Fruit fly (Drosophila melanogaster): ENCODE results near the gene serp.

serp gene

DNA sequence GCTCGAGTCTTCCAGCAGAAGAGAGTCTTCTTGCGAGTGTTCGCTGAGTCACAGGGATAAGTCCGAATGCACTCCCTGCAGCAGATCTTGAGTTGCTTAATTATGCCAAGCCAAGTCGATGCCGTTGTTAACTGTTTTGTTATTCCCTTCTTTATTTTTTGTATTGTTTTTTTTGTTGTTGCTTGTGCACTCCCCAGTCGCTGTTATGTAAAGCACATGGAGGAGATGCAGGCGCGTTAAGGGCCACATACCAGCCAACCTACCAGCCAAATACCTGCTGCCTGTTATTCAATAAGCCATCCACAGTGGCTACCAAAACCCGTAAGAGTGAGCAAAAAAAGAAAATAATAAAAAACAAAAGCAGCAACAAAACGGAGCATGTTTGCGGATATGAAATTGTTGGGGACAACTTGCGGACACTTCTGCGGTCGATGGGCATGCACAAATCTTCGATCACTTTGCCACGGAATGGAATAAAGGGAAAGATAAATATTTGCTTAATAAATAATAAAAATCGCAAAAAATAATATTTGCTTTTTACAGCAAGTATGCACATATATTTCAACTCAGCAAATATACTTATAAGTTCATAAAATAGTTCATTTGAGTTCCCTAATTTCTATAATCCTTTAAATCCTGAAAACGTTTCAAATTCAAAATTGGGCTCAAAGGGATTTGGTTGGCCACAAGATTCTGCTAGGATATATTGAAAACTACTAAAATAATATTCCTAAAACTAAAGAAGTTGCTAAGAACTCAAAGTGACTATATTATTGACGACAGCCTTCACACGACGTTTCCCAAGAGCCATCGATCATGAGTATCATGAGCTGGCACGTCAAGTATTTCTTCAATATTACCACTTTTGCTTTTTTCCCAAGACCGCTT lies 11.5 kb downstream of the serp start:
- no peak for TF ChIP-seq Myc (optimal IDR thresholded peaks at IDR 0.05)
- TF ChIP-seq psq (optimal IDR thresholded peaks at IDR 0.05): no peak
- TF ChIP-seq Sin3A (optimal IDR thresholded peaks at IDR 0.05): no peak
- TF ChIP-seq h (optimal IDR thresholded peaks at IDR 0.05): no peak
- no peak for TF ChIP-seq insv (optimal IDR thresholded peaks at IDR 0.05)
- TF ChIP-seq ttk (optimal IDR thresholded peaks at IDR 0.05): no peak

DNA sequence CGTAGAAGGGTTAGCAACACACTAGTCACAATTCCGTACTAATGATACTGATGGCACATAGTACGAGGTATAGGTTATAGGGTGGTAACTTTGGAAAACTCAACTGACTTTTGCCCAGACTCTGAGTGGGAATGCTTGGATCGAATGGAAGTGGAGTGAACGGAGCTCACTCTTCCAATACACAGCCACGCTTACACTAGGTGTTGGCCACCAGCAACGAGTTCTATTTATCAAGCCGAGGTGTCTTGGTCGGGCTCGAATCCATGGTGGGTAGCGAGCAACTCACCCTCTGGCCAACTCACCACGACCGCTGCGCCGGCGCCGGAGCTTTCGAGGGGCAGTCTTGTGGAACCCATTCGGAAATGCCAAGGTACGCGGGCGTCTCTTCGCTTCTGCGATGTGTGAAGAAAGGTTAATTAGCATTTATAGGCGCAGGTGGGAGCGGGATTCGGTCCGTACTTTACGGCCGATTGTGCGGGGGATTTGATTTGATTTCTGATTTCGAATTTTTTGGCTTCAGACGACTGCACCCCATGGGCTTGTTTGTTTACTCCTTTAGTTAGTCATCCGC lies 12.7 kb downstream of the serp start, which contains the start of gene verm:
verm (minus strand) TSS at position 204 of the 571 bp plus-strand sequence.
- no peak for TF ChIP-seq Myc (optimal IDR thresholded peaks at IDR 0.05)
- TF ChIP-seq Sin3A (optimal IDR thresholded peaks at IDR 0.05): no peak
- no peak for TF ChIP-seq psq (optimal IDR thresholded peaks at IDR 0.05)
- no peak for TF ChIP-seq insv (optimal IDR thresholded peaks at IDR 0.05)

DNA sequence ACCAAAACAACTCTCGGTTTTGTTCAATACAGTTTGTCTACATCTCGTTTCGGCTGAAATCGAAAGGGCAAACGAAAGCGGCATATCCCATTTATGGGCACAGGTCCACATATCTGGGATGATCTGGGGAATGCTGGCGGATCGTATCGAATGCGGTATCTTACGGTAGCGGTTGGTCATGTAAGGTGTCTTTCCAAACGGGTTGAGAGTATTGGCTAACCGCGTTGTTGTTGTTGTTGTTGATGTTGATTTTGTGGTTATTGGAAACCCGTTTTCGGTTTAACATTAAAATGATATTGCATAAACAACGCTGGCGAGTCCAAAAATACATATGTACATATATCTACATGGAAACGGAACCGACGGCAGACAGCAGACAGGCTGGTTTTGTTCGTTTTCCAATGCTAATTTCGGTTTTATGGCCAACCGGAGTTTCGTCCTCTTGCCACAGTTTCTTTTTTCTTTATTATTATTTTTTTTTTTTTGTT lies 13.6 kb downstream of the serp start:
- TF ChIP-seq h (optimal IDR thresholded peaks at IDR 0.05): no peak
- TF ChIP-seq insv (optimal IDR thresholded peaks at IDR 0.05): no peak
- no peak for TF ChIP-seq ttk (optimal IDR thresholded peaks at IDR 0.05)
- TF ChIP-seq Myc (optimal IDR thresholded peaks at IDR 0.05): no peak
- no peak for TF ChIP-seq psq (optimal IDR thresholded peaks at IDR 0.05)
- no peak for TF ChIP-seq Sin3A (optimal IDR thresholded peaks at IDR 0.05)

DNA sequence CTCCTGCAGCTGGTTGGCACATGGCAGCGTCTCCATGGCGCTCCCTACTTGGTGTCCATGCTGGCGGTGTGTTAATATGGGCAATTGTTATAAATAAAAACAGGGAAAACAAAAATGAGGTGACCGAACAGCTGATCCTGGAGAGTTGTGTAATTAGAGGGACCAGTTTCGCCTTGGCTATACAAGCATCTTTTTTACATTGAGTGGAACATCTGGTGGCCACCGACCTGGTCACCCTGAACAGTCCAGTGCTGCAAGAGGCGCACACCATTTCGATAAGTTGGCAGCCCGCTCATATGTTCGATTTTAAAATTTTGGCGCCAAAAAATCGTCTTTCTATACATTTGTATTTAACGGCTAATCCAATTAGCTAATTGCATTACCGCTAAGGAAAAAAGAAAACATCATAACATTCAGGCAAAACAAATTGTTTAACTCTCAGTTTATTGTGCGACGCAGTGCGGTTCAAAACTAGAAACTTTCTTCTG lies 20.6 kb downstream of the serp start, which contains the start of the genes CG8765 and Gbeta76C:
CG8765 (minus strand) TSS at position 154 of the 488 bp plus-strand sequence.
Gbeta76C (plus strand) TSS at position 438 of the 488 bp plus-strand sequence.
- TF ChIP-seq insv (optimal IDR thresholded peaks at IDR 0.05) (no peak), ttk (optimal IDR thresholded peaks at IDR 0.05) (no peak), psq (optimal IDR thresholded peaks at IDR 0.05) (no peak), Sin3A (optimal IDR thresholded peaks at IDR 0.05) (no peak), Myc (optimal IDR thresholded peaks at IDR 0.05) (no peak), h (optimal IDR thresholded peaks at IDR 0.05) (no peak)

DNA sequence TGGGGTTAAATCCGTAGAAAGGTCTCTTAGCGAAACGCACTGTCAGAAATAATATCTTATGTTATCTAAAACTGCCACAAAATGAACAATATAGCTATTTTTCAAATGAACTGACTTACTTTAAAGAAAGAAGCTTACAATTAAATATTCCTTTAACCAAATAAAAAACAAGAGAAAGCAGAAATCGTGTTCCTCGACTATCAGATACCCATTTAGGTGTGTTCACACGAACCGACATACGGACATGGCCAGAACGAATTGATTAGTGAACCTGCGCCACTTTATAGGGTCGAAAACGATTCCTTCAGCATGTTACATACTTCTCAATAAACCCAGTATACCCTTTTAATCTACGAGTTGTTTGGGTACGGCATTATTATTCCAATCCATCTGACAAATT lies 24.3 kb downstream of the serp start:
- TF ChIP-seq psq (optimal IDR thresholded peaks at IDR 0.05) (no peak), insv (optimal IDR thresholded peaks at IDR 0.05) (no peak), h (optimal IDR thresholded peaks at IDR 0.05) (no peak), ttk (optimal IDR thresholded peaks at IDR 0.05) (no peak), Sin3A (optimal IDR thresholded peaks at IDR 0.05) (no peak), Myc (optimal IDR thresholded peaks at IDR 0.05) (no peak)

DNA sequence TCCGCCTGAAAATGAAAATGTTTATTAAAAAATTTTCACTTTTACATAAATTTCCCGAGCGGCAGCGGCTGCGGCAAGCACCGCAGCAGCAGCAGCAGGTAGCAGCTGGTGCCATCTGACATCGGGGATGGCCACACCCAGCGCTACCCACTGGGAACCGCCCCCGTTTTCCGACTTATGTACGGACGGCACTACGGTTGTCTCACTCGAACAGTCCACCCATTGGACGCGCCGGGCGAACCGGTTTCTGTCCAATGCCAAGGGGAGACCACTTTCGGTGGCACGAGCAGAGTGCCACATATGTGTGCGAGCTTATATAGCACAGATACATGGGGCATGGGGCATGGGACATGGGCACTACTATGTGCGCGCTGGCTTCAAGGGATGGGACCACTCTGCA lies 24.9 kb downstream of the serp start:
- TF ChIP-seq Myc (optimal IDR thresholded peaks at IDR 0.05): no peak
- no peak for TF ChIP-seq psq (optimal IDR thresholded peaks at IDR 0.05)
- TF ChIP-seq ttk (optimal IDR thresholded peaks at IDR 0.05): no peak
- TF ChIP-seq h (optimal IDR thresholded peaks at IDR 0.05): no peak
- TF ChIP-seq Sin3A (optimal IDR thresholded peaks at IDR 0.05): no peak
- TF ChIP-seq insv (optimal IDR thresholded peaks at IDR 0.05): no peak

DNA sequence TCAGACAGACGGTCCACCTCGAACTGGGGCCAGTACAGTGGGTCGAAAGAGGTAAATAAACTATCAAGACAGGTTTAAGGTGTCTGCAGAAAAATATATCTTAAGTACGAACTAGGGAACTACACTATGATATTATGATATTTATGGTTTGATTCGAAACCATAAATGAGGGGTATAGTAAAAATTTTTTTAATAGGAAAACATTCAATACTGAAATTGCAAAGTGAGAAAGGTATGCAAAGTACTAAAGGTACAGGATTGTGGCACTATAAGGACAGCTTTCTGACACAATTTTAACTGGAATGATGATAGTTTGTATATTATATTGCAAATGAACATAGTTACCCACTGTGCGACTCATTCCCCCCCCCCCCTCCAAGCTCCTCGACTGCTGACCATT lies 31.8 kb downstream of the serp start:
- TF ChIP-seq ttk (optimal IDR thresholded peaks at IDR 0.05) (no peak), psq (optimal IDR thresholded peaks at IDR 0.05) (no peak), Myc (optimal IDR thresholded peaks at IDR 0.05) (no peak), Sin3A (optimal IDR thresholded peaks at IDR 0.05) (no peak), insv (optimal IDR thresholded peaks at IDR 0.05) (no peak), h (optimal IDR thresholded peaks at IDR 0.05) (no peak)

DNA sequence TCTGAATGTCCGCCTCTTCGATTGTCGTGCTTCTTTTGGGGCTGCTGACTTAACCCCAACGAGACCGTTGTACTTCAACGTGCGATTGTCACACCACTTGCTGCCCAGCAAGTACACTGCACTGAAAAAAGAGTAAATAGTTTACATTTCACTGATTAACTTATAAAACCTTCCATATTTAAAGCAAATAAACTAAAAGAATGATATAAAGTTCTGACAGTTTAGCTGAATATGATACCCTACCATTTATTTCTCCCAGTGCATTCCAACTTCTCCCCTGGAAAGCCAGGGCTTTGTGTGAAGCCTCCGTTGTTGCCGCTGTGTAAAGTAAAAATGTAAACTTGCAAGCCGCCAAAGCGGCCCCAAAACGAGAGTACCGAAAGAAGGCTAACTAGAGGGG lies 33.5 kb downstream of the serp start:
- TF ChIP-seq ttk (optimal IDR thresholded peaks at IDR 0.05): no peak
- no peak for TF ChIP-seq Sin3A (optimal IDR thresholded peaks at IDR 0.05)
- no peak for TF ChIP-seq psq (optimal IDR thresholded peaks at IDR 0.05)
- no peak for TF ChIP-seq h (optimal IDR thresholded peaks at IDR 0.05)
- TF ChIP-seq Myc (optimal IDR thresholded peaks at IDR 0.05): no peak
- TF ChIP-seq insv (optimal IDR thresholded peaks at IDR 0.05): no peak

DNA sequence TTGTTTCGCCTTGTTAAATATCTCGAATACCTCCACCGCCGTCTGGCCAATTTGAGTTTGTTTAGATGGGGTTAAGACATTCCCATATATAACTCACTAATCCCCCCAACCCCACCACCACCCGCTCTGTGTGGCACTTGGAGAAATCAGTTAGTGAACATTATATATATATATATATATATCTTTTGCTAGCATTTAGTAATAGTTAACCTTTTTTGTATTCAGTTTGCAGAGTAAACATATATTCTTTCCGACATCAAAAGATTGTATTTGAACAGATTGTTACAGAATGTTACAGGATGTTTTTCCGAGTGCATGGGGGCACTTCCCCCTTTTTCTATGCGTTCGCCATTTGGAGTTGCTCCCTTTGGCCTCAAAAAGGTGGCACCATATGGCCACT lies 37.3 kb downstream of the serp start:
- TF ChIP-seq Sin3A (optimal IDR thresholded peaks at IDR 0.05) (no peak), psq (optimal IDR thresholded peaks at IDR 0.05) (no peak)

DNA sequence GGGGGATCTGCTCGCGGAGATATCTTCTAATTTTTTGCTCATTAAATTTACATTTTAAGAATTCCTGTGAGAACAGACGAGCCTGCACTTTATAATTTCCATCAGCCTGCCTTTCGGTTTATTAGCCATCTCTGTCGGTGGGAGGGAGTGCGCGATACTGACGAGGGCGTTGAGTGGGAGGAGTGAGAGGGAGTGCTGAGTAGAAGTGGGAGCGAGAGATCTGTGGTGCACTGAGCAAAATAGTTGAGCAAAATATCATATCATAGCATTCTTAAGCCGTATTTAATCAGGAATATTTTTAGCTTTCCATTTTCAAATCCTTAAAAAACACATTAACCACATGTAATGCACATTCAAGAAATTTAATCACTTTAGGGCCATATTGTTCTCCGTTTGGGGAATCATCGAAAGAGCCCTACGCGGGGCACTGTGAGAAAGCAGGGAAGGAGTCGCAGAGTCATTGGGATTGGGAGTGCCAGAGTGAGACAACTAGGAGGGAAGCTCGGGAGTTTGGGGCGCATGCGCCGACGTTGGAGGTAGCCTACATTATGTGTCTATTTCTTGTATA lies 42.7 kb downstream of the serp start:
- TF ChIP-seq Myc (optimal IDR thresholded peaks at IDR 0.05): no peak
- TF ChIP-seq psq (optimal IDR thresholded peaks at IDR 0.05): no peak
- no peak for TF ChIP-seq insv (optimal IDR thresholded peaks at IDR 0.05)
- TF ChIP-seq ttk (optimal IDR thresholded peaks at IDR 0.05): no peak
- no peak for TF ChIP-seq h (optimal IDR thresholded peaks at IDR 0.05)
- no peak for TF ChIP-seq Sin3A (optimal IDR thresholded peaks at IDR 0.05)

DNA sequence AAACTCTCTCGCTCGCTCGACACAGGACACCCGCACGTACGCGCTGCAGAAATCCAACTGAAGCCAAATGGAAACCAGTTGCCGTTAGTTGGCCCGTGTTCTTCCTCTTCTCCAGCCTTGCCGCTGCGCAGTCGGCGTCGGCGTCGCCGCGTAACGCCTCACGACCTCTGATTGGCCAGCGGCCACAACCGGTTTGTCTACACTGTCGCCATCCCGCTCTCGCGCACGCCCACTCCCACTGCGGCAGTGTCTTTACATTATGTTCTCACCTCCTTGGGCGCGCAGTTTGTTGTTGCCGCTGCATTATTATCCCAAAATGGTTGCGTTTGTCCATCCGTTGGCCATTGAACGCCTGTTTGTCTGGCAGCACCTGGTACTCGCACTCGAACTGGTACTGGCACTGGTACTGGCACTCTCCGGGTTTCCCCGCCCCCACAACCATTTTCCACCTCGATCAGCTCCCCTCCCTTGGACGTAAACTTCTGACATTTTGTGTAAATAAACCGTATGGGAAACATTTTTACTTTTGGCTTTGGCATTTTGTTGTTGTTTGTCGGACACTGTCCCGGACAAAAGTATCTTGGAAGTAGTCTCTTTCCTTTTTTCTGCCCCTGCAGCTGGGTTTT lies 44.1 kb downstream of the serp start, which contains the start of gene tey:
tey (minus strand) TSS at position 500 of the 626 bp plus-strand sequence.
- TF ChIP-seq Sin3A (optimal IDR thresholded peaks at IDR 0.05) (no peak), ttk (optimal IDR thresholded peaks at IDR 0.05) (no peak), insv (optimal IDR thresholded peaks at IDR 0.05) (no peak), h (optimal IDR thresholded peaks at IDR 0.05) (no peak), Myc (optimal IDR thresholded peaks at IDR 0.05) (no peak), psq (optimal IDR thresholded peaks at IDR 0.05) (no peak)
